Fruit fly (Drosophila melanogaster) whole organism, embryonic: ENCODE measurements around the gene CG13252.

Experiments
- ATbp ChIP-seq: fragments of 200-800 bp; sonication (Bioruptor generic); optimal IDR thresholded peaks from 2 replicates; lab custom pipeline; 2017; ENCODE audit warnings: missing biosample characterization, mild to moderate bottlenecking, missing genetic modification characterization, missing genetic modification reagents
- Abd-B ChIP-seq: fragments of 200-800 bp; sonication (Bioruptor generic); optimal IDR thresholded peaks from 2 replicates; lab custom pipeline; 2018; ENCODE audit warnings: missing biosample characterization, mild to moderate bottlenecking, missing genetic modification characterization, moderate library complexity
- Bgb ChIP-seq: fragments of 200-800 bp; sonication (Bioruptor generic); IDR thresholded peaks from 2 replicates; pipeline ENCODE4 v1.3.6; 2022; ENCODE audit warnings: missing biosample characterization, missing genetic modification characterization; ENCODE audit not compliant: partially characterized antibody
- BtbVII ChIP-seq: fragments of 200-800 bp; sonication (Bioruptor generic); optimal IDR thresholded peaks from 3 replicates; lab custom pipeline; 2017; ENCODE audit warnings: missing biosample characterization, mild to moderate bottlenecking, missing genetic modification characterization
- CG10431 ChIP-seq: fragments of 200-800 bp; sonication (Bioruptor generic); optimal IDR thresholded peaks from 3 replicates; lab custom pipeline; 2018; ENCODE audit warnings: missing biosample characterization, mild to moderate bottlenecking, missing genetic modification characterization
- CG11085 ChIP-seq: fragments of 200-800 bp; sonication (Bioruptor generic); IDR thresholded peaks from 2 replicates; pipeline ENCODE4 v1.3.6; 2022; ENCODE audit warnings: missing biosample characterization, missing genetic modification characterization
- CG12744 ChIP-seq: fragments of 200-800 bp; sonication (Bioruptor generic); optimal IDR thresholded peaks from 2 replicates; lab custom pipeline; 2016; ENCODE audit warnings: missing biosample characterization, missing genetic modification characterization
- CG14710 ChIP-seq: fragments of 200-800 bp; sonication (Bioruptor generic); optimal IDR thresholded peaks from 3 replicates; lab custom pipeline; 2019; ENCODE audit warnings: missing biosample characterization, mild to moderate bottlenecking, missing genetic modification characterization, moderate library complexity
- CG1602 ChIP-seq: fragments of 200-800 bp; sonication (Bioruptor generic); optimal IDR thresholded peaks from 3 replicates; lab custom pipeline; 2016; ENCODE audit warnings: missing biosample characterization, missing genetic modification characterization
- CG16863 ChIP-seq: fragments of 200-800 bp; sonication (Bioruptor generic); optimal IDR thresholded peaks from 3 replicates; lab custom pipeline; 2016; ENCODE audit warnings: missing biosample characterization, missing genetic modification characterization
- CG17361 ChIP-seq: fragments of 200-800 bp; sonication (Bioruptor generic); IDR thresholded peaks from 3 replicates; pipeline ENCODE4 v1.3.6; 2022; ENCODE audit warnings: missing biosample characterization, missing genetic modification characterization
- CG3281 ChIP-seq: fragments of 200-800 bp; sonication (Bioruptor generic); optimal IDR thresholded peaks from 3 replicates; lab custom pipeline; 2017; ENCODE audit warnings: missing biosample characterization, mild to moderate bottlenecking, missing genetic modification characterization
- CG33557 ChIP-seq: fragments of 200-800 bp; sonication (Bioruptor generic); optimal IDR thresholded peaks from 2 replicates; lab custom pipeline; 2019; ENCODE audit warnings: missing biosample characterization, mild to moderate bottlenecking, missing genetic modification characterization, moderate library complexity
- CG6683 ChIP-seq: fragments of 200-800 bp; sonication (Bioruptor generic); optimal IDR thresholded peaks from 2 replicates; lab custom pipeline; 2017; ENCODE audit warnings: missing biosample characterization, mild to moderate bottlenecking, missing genetic modification characterization, missing genetic modification reagents
- CG6854 ChIP-seq: fragments of 200-800 bp; sonication (Bioruptor generic); optimal IDR thresholded peaks from 3 replicates; lab custom pipeline; 2017; ENCODE audit warnings: missing biosample characterization, mild to moderate bottlenecking, missing genetic modification characterization
- CG7987 ChIP-seq: fragments of 200-800 bp; sonication (Bioruptor generic); optimal IDR thresholded peaks from 2 replicates; lab custom pipeline; 2018; ENCODE audit warnings: missing biosample characterization, mild to moderate bottlenecking, missing genetic modification characterization, moderate library complexity
- CG8359 ChIP-seq: fragments of 200-800 bp; sonication (Bioruptor generic); optimal IDR thresholded peaks from 2 replicates; lab custom pipeline; 2017; ENCODE audit warnings: missing biosample characterization, mild to moderate bottlenecking, missing genetic modification characterization, borderline replicate concordance
- Chrac-16 ChIP-seq: fragments of 200-800 bp; sonication (Bioruptor generic); optimal IDR thresholded peaks from 3 replicates; lab custom pipeline; 2016; ENCODE audit warnings: missing biosample characterization, missing genetic modification characterization
- D ChIP-seq, 2 experiments: fragments of 200-800 bp in 1 of 2; fragments of >200 bp in 1 of 2; sonication (Bioruptor generic) in 1 of 2; optimal IDR thresholded peaks; 2 replicates in 1 of 2; 3 replicates in 1 of 2; lab custom pipeline; 2017; ENCODE audit warnings: mild to moderate bottlenecking in 1 of 2, missing biosample characterization in 1 of 2, missing genetic modification characterization in 1 of 2, missing genetic modification reagents in 1 of 2
- Dfd ChIP-seq, 2 experiments: fragments of >200 bp; optimal IDR thresholded peaks; 2 replicates each; lab custom pipeline; 2017; ENCODE audit warnings: missing biosample characterization in 2 of 2, missing genetic modification characterization in 2 of 2
- Fer3 ChIP-seq: fragments of 200-800 bp; sonication (Bioruptor generic); optimal IDR thresholded peaks from 2 replicates; lab custom pipeline; 2018; ENCODE audit warnings: missing biosample characterization, mild to moderate bottlenecking, missing genetic modification characterization, moderate library complexity
- H15 ChIP-seq: fragments of 200-800 bp; sonication (Bioruptor generic); IDR thresholded peaks from 3 replicates; pipeline ENCODE4 v1.3.6; 2022; ENCODE audit warnings: missing biosample characterization, missing genetic modification characterization
- NK7.1 ChIP-seq: fragments of 200-800 bp; sonication (Bioruptor generic); optimal IDR thresholded peaks from 3 replicates; lab custom pipeline; 2016; ENCODE audit warnings: missing biosample characterization, missing genetic modification characterization
- ase ChIP-seq: fragments of 200-800 bp; sonication (Bioruptor generic); IDR thresholded peaks from 3 replicates; pipeline ENCODE4 v1.3.6; 2022; ENCODE audit warnings: missing biosample characterization, missing genetic modification characterization
- bsh ChIP-seq, 2 experiments: fragments of 200-800 bp; sonication (Bioruptor generic); optimal IDR thresholded peaks; 2 replicates each; lab custom pipeline; 2017 to 2018; ENCODE audit warnings: mild to moderate bottlenecking in 2 of 2, missing biosample characterization in 2 of 2, missing genetic modification characterization in 2 of 2, moderate library complexity in 1 of 2
- caup ChIP-seq: fragments of 200-800 bp; sonication (Bioruptor generic); optimal IDR thresholded peaks from 3 replicates; lab custom pipeline; 2017; ENCODE audit warnings: missing biosample characterization, mild to moderate bottlenecking, missing genetic modification characterization, moderate library complexity; ENCODE audit not compliant: severe bottlenecking
- dysf ChIP-seq: fragments of 200-800 bp; sonication (Bioruptor generic); IDR thresholded peaks from 3 replicates; pipeline ENCODE4 v1.3.6; 2022; ENCODE audit warnings: missing biosample characterization, missing genetic modification characterization
- fd3F ChIP-seq: fragments of 200-800 bp; sonication (Bioruptor generic); optimal IDR thresholded peaks from 2 replicates; lab custom pipeline; 2018; ENCODE audit warnings: missing biosample characterization, mild to moderate bottlenecking, missing genetic modification characterization, moderate library complexity
- fru ChIP-seq: fragments of >200 bp; optimal IDR thresholded peaks from 2 replicates; lab custom pipeline; 2017
- ftz-f1 ChIP-seq: fragments of 200-800 bp; sonication (Bioruptor generic); optimal IDR thresholded peaks from 2 replicates; lab custom pipeline; 2016; ENCODE audit warnings: missing biosample characterization, missing genetic modification characterization
- grn ChIP-seq: fragments of 200-800 bp; sonication (Bioruptor generic); optimal IDR thresholded peaks from 3 replicates; lab custom pipeline; 2017; ENCODE audit warnings: missing biosample characterization, missing genetic modification characterization
- lov ChIP-seq, 2 experiments: fragments of 200-800 bp in 1 of 2; fragments of >200 bp in 1 of 2; sonication (Bioruptor generic) in 1 of 2; IDR thresholded peaks in 1 of 2; optimal IDR thresholded peaks in 1 of 2; 2 replicates in 1 of 2; 3 replicates in 1 of 2; pipeline versions ENCODE4 v1.3.6 to Lab custom; 2017 to 2022; ENCODE audit warnings: missing biosample characterization in 1 of 2, missing genetic modification characterization in 1 of 2
- maf-S ChIP-seq: fragments of 200-800 bp; sonication (Bioruptor generic); optimal IDR thresholded peaks from 2 replicates; lab custom pipeline; 2016; ENCODE audit warnings: missing biosample characterization, missing genetic modification characterization
- mld ChIP-seq: fragments of 200-800 bp; sonication (Bioruptor generic); IDR thresholded peaks from 3 replicates; pipeline ENCODE4 v1.3.6; 2022; ENCODE audit warnings: missing biosample characterization, missing genetic modification characterization; ENCODE audit not compliant: partially characterized antibody
- nerfin-2 ChIP-seq: fragments of 200-800 bp; sonication (Bioruptor generic); IDR thresholded peaks from 2 replicates; pipeline ENCODE4 v1.3.6; 2022; ENCODE audit warnings: missing biosample characterization, missing genetic modification characterization; ENCODE audit not compliant: partially characterized antibody
- nmo ChIP-seq: fragments of 200-800 bp; sonication (Bioruptor generic); optimal IDR thresholded peaks from 2 replicates; lab custom pipeline; 2018; ENCODE audit warnings: missing biosample characterization, mild to moderate bottlenecking, missing genetic modification characterization, moderate library complexity
- odd ChIP-seq: fragments of 200-800 bp; sonication (Bioruptor generic); optimal IDR thresholded peaks from 2 replicates; lab custom pipeline; 2017; ENCODE audit warnings: missing biosample characterization, mild to moderate bottlenecking, missing genetic modification characterization
- onecut ChIP-seq: fragments of 200-800 bp; sonication (Bioruptor generic); IDR thresholded peaks from 2 replicates; pipeline ENCODE4 v1.3.6; 2022; ENCODE audit warnings: missing biosample characterization, missing genetic modification characterization
- otp ChIP-seq: fragments of 200-800 bp; sonication (Bioruptor generic); IDR thresholded peaks from 3 replicates; pipeline ENCODE4, ENCODE4 v1.3.6; 2022; ENCODE audit warnings: missing biosample characterization, missing genetic modification characterization
- pan ChIP-seq, 4 experiments: fragments of >200 bp in 3 of 4; fragments of 200-800 bp in 1 of 4; sonication (Bioruptor generic) in 1 of 4; optimal IDR thresholded peaks in 3 of 4; IDR thresholded peaks in 1 of 4; 2 replicates each; pipeline versions ENCODE4 v1.3.6 to Lab custom; 2017 to 2022; ENCODE audit warnings: missing biosample characterization in 2 of 4, missing genetic modification characterization in 2 of 4, mixed read lengths in 1 of 4
- peb ChIP-seq: fragments of 200-800 bp; sonication (Bioruptor generic); IDR thresholded peaks from 2 replicates; pipeline ENCODE4 v1.3.6; 2022; ENCODE audit warnings: missing biosample characterization, missing genetic modification characterization
- pros ChIP-seq: fragments of 200-800 bp; sonication (Bioruptor generic); optimal IDR thresholded peaks from 3 replicates; lab custom pipeline; 2019; ENCODE audit warnings: missing biosample characterization, mild to moderate bottlenecking, missing genetic modification characterization, moderate library complexity
- pum ChIP-seq: fragments of 200-800 bp; sonication (Bioruptor generic); optimal IDR thresholded peaks from 2 replicates; lab custom pipeline; 2016; ENCODE audit warnings: missing biosample characterization, missing genetic modification characterization
- pzg ChIP-seq: fragments of 200-800 bp; sonication (Bioruptor generic); optimal IDR thresholded peaks from 3 replicates; lab custom pipeline; 2018; ENCODE audit warnings: missing biosample characterization, mild to moderate bottlenecking, missing genetic modification characterization, moderate library complexity
- shn ChIP-seq: fragments of 200-800 bp; sonication (Bioruptor generic); optimal IDR thresholded peaks from 3 replicates; lab custom pipeline; 2016; ENCODE audit warnings: missing biosample characterization, missing genetic modification characterization
- tgo ChIP-seq: fragments of 200-800 bp; sonication (Bioruptor generic); IDR thresholded peaks from 3 replicates; pipeline ENCODE4 v1.3.6; 2022; ENCODE audit warnings: missing biosample characterization, missing genetic modification characterization
- toy ChIP-seq: fragments of 200-800 bp; sonication (Bioruptor generic); IDR thresholded peaks from 2 replicates; pipeline ENCODE4 v1.3.6; 2022; ENCODE audit warnings: missing biosample characterization, missing genetic modification characterization
- zfh2 ChIP-seq: fragments of 200-800 bp; sonication (Bioruptor generic); optimal IDR thresholded peaks from 2 replicates; lab custom pipeline; 2016; ENCODE audit warnings: missing biosample characterization, missing genetic modification characterization

CG13252 gene

dm6 chr3L:20785742-20786427 is 55.5 kb downstream of the CG13252 start, which contains the start of gene Pcif1 (continued):
- no peak for TF ChIP-seq otp (GFP tag; lab: Robert Waterston, UW)
- no peak for TF ChIP-seq dysf (GFP tag; lab: Robert Waterston, UW)
- peak; percentile 81 for TF ChIP-seq pzg (GFP tag; lab: Kevin White, UChicago)
- TF ChIP-seq tgo (GFP tag; lab: Robert Waterston, UW) = no peak
- TF ChIP-seq NK7.1 = no peak
- TF ChIP-seq Fer3 (tag; lab: Kevin White, UChicago) = no peak
- TF ChIP-seq CG16863 (GFP tag; lab: Kevin White, UChicago) = no peak
- TF ChIP-seq nerfin-2 (GFP tag; lab: Robert Waterston, UW) = peak; percentile 98
- TF ChIP-seq CG17361 = no peak
- no peak for TF ChIP-seq CG1602 (GFP tag; lab: Kevin White, UChicago)
- no peak for TF ChIP-seq odd (GFP tag; lab: Kevin White, UChicago)
- TF ChIP-seq ase (GFP tag; lab: Robert Waterston, UW) = no peak
- TF ChIP-seq lov (optimal IDR thresholded peaks at IDR 0.05; lab: Kevin White, UChicago) = no peak
- no peak for TF ChIP-seq lov (GFP tag; IDR thresholded peaks at IDR 0.05; lab: Robert Waterston, UW)
- no peak for TF ChIP-seq CG11085 (GFP tag; lab: Robert Waterston, UW)
- no peak for TF ChIP-seq CG10431 (GFP tag; lab: Kevin White, UChicago)
- no peak for TF ChIP-seq D (optimal IDR thresholded peaks at IDR 0.05; lab: Kevin White, UChicago)
- TF ChIP-seq D (GFP tag; optimal IDR thresholded peaks at IDR 0.05; lab: Kevin White, UChicago) = no peak
- TF ChIP-seq bsh (GFP tag; optimal IDR thresholded peaks at IDR 0.05; lab: Kevin White, UChicago) = no peak
- TF ChIP-seq ftz-f1 (GFP tag; lab: Kevin White, UChicago) = no peak
- no peak for TF ChIP-seq toy (GFP tag; lab: Robert Waterston, UW)
- no peak for TF ChIP-seq ATbp
- peak; percentile 15; the same call in 1 of the 2 replicates for TF ChIP-seq onecut
- TF ChIP-seq Dfd (GFP tag; optimal IDR thresholded peaks at IDR 0.05; lab: Kevin White, UChicago) = no peak
- TF ChIP-seq CG7987 = peak; percentile 30
- no peak for TF ChIP-seq Chrac-16 (GFP tag; lab: Kevin White, UChicago)
- peak; percentile 47 for TF ChIP-seq CG33557 (GFP tag; lab: Kevin White, UChicago)
- no peak for TF ChIP-seq BtbVII
- TF ChIP-seq zfh2 (GFP tag; lab: Kevin White, UChicago) = no peak
- no peak for TF ChIP-seq CG3281 (GFP tag; lab: Kevin White, UChicago)
- TF ChIP-seq CG14710 (tag; lab: Kevin White, UChicago) = peak; percentile 61
- TF ChIP-seq mld (GFP tag; lab: Robert Waterston, UW) = peak; percentile 100
- TF ChIP-seq Bgb = peak; percentile 99
- TF ChIP-seq fru (lab: Kevin White, UChicago) = no peak
- peak; percentile 37 for TF ChIP-seq CG6854 (GFP tag; lab: Kevin White, UChicago)
- no peak for TF ChIP-seq maf-S (GFP tag; lab: Kevin White, UChicago)
- TF ChIP-seq CG6683 = no peak
- no peak for TF ChIP-seq Abd-B (GFP tag; lab: Kevin White, UChicago)
- no peak for TF ChIP-seq CG8359
- TF ChIP-seq caup (GFP tag; lab: Kevin White, UChicago) = peak; percentile 7
- no peak for TF ChIP-seq pros (GFP tag; lab: Kevin White, UChicago)
- TF ChIP-seq pan (optimal IDR thresholded peaks at IDR 0.05; lab: Kevin White, UChicago) = no peak
- TF ChIP-seq pan (GFP tag; optimal IDR thresholded peaks at IDR 0.05 in 1 of 2, IDR thresholded peaks at IDR 0.05 in 1 of 2) = no peak
- peak; percentile 47 for TF ChIP-seq nmo (GFP tag; lab: Kevin White, UChicago)
- TF ChIP-seq peb (GFP tag; lab: Robert Waterston, UW) = no peak
- TF ChIP-seq CG12744 (GFP tag; lab: Kevin White, UChicago) = no peak
- no peak for TF ChIP-seq fd3F
- TF ChIP-seq pum (GFP tag; lab: Kevin White, UChicago) = no peak
- TF ChIP-seq grn (GFP tag; lab: Kevin White, UChicago) = no peak
- TF ChIP-seq H15 (GFP tag; lab: Robert Waterston, UW) = no peak
- no peak for TF ChIP-seq shn
